Worm (Caenorhabditis elegans): Measurements from ENCODE around the gene srlf-19.

DNA sequence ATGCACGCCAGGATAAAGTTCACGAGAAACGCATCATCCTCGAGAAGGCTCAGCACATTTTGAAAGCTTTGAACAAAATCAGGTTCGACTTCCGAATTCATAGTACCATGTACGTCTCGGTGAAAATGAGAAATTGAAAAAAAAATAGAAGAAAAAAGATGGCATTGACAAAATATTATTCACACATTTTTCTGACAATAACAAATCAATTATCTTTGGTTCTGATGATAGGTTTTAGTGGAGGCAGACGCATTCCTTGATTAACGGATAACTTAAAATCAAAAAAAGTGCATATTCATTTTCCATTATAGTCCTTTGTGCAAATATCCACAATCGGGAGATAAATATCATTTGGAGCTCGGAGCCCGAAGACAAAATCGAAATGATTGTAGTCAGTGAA is 16.2 kb downstream of the srlf-19 start, which contains the start of gene srw-107:
- TF ChIP-seq snpc-4 (tag; optimal IDR thresholded peaks at IDR 0.05) (no peak), nhr-111 (GFP tag; optimal IDR thresholded peaks at IDR 0.05) (no peak), nhr-11 (tag; optimal IDR thresholded peaks at IDR 0.05) (no peak), nhr-77 (tag; optimal IDR thresholded peaks at IDR 0.05) (no peak), lin-15B (tag; optimal IDR thresholded peaks at IDR 0.05) (no peak), unc-62 (GFP tag; optimal IDR thresholded peaks at IDR 0.05 in 1 of 2) (no peak), unc-62 (tag; optimal IDR thresholded peaks at IDR 0.05) (no peak), pha-4 (GFP tag; IDR thresholded peaks at IDR 0.05) (no peak), pha-4 (tag; optimal IDR thresholded peaks at IDR 0.05) (no peak), zip-2 (tag; optimal IDR thresholded peaks at IDR 0.05) (no peak), hlh-30 (tag; optimal IDR thresholded peaks at IDR 0.05; ENCODE audit: insufficient read depth) (no peak), mdl-1 (tag; optimal IDR thresholded peaks at IDR 0.05) (no peak)

Measured in whole organism, L4 larva.